Fruit fly (Drosophila melanogaster) whole organism, embryonic: ENCODE measurements around the gene CG3040.

Source experiments
- Ada2b ChIP-seq: fragments of 200-800 bp; sonication (Bioruptor generic); IDR thresholded peaks from 2 replicates; pipeline ENCODE4 v1.3.6; 2022; ENCODE audit warnings: missing biosample characterization, missing genetic modification characterization
- Adf1 ChIP-seq: fragments of 200-800 bp; sonication (Bioruptor generic); IDR thresholded peaks from 2 replicates; pipeline ENCODE4 v1.3.6; 2022; ENCODE audit warnings: missing biosample characterization, missing genetic modification characterization
- Aef1 ChIP-seq: fragments of 200-800 bp; sonication (Bioruptor generic); IDR thresholded peaks from 3 replicates; pipeline ENCODE4 v1.3.6; 2022; ENCODE audit warnings: missing biosample characterization, missing genetic modification characterization
- BEAF-32 ChIP-seq: fragments of 200-800 bp; sonication (Bioruptor generic); optimal IDR thresholded peaks from 3 replicates; lab custom pipeline; 2017; ENCODE audit warnings: missing biosample characterization, missing genetic modification characterization, mild to moderate bottlenecking, moderate library complexity, missing genetic modification reagents
- BtbVII ChIP-seq: fragments of 200-800 bp; sonication (Bioruptor generic); optimal IDR thresholded peaks from 3 replicates; lab custom pipeline; 2017; ENCODE audit warnings: missing biosample characterization, mild to moderate bottlenecking, missing genetic modification characterization
- C15 ChIP-seq: fragments of 200-800 bp; sonication (Bioruptor generic); IDR thresholded peaks from 3 replicates; pipeline ENCODE4 v1.3.6; 2022; ENCODE audit warnings: missing biosample characterization, missing genetic modification characterization
- CG10267 ChIP-seq: fragments of 200-800 bp; sonication (Bioruptor generic); optimal IDR thresholded peaks from 2 replicates; lab custom pipeline; 2018; ENCODE audit warnings: missing biosample characterization, mild to moderate bottlenecking, missing genetic modification characterization, moderate library complexity
- CG10274 ChIP-seq: fragments of 200-800 bp; sonication (Bioruptor generic); optimal IDR thresholded peaks from 3 replicates; lab custom pipeline; 2017; ENCODE audit warnings: missing biosample characterization, mild to moderate bottlenecking, missing genetic modification characterization
- CG11247 ChIP-seq: fragments of 200-800 bp; sonication (Bioruptor generic); IDR thresholded peaks from 2 replicates; pipeline ENCODE4 v1.3.6; 2022; ENCODE audit warnings: missing biosample characterization, missing genetic modification characterization
- CG13287 ChIP-seq: fragments of 200-800 bp; sonication (Bioruptor generic); IDR thresholded peaks from 2 replicates; pipeline ENCODE4 v1.3.6; 2022; ENCODE audit warnings: missing biosample characterization, missing genetic modification characterization; ENCODE audit not compliant: partially characterized antibody
- CG14014 ChIP-seq: fragments of 200-800 bp; sonication (Bioruptor generic); IDR thresholded peaks from 2 replicates; pipeline ENCODE4 v1.3.6; 2022; ENCODE audit warnings: missing biosample characterization, missing genetic modification characterization
- CG14667 ChIP-seq: fragments of 200-800 bp; sonication (Bioruptor generic); IDR thresholded peaks from 2 replicates; pipeline ENCODE4 v1.3.6; 2022; ENCODE audit warnings: missing biosample characterization, missing genetic modification characterization
- CG17829 ChIP-seq: fragments of 200-800 bp; optimal IDR thresholded peaks from 2 replicates; lab custom pipeline; 2019; ENCODE audit warnings: missing biosample characterization, mild to moderate bottlenecking, missing genetic modification characterization, moderate library complexity
- CG2120 ChIP-seq: fragments of 200-800 bp; sonication (Bioruptor generic); optimal IDR thresholded peaks from 3 replicates; lab custom pipeline; 2016; ENCODE audit warnings: missing biosample characterization, missing genetic modification characterization
- CG30403 ChIP-seq: fragments of 200-800 bp; sonication (Bioruptor generic); optimal IDR thresholded peaks from 3 replicates; lab custom pipeline; 2016; ENCODE audit warnings: missing biosample characterization, missing genetic modification characterization
- CG32767 ChIP-seq: fragments of 200-800 bp; sonication (Bioruptor generic); IDR thresholded peaks from 2 replicates; pipeline ENCODE4 v1.3.6; 2022; ENCODE audit warnings: missing biosample characterization, missing genetic modification characterization
- CG4360 ChIP-seq: fragments of 200-800 bp; sonication (Bioruptor generic); IDR thresholded peaks from 2 replicates; pipeline ENCODE4 v1.3.6; 2022; ENCODE audit warnings: missing biosample characterization, missing genetic modification characterization
- CG5180 ChIP-seq: fragments of 200-800 bp; sonication (Bioruptor generic); optimal IDR thresholded peaks from 3 replicates; lab custom pipeline; 2017; ENCODE audit warnings: missing biosample characterization, missing genetic modification characterization, mild to moderate bottlenecking, moderate library complexity, missing genetic modification reagents
- Dll ChIP-seq: fragments of 200-800 bp; sonication (Bioruptor generic); IDR thresholded peaks from 4 replicates; pipeline ENCODE4 v1.3.6; 2022; ENCODE audit warnings: missing biosample characterization, missing genetic modification characterization; ENCODE audit not compliant: partially characterized antibody
- Doc3 ChIP-seq: fragments of 200-800 bp; sonication (Bioruptor generic); IDR thresholded peaks from 3 replicates; pipeline ENCODE4 v1.3.6; 2022; ENCODE audit warnings: missing biosample characterization, missing genetic modification characterization; ENCODE audit not compliant: partially characterized antibody
- E2f1 ChIP-seq: fragments of 200-800 bp; sonication (Bioruptor generic); IDR thresholded peaks from 2 replicates; pipeline ENCODE4 v1.3.6; 2022; ENCODE audit warnings: missing biosample characterization, missing genetic modification characterization
- ERR ChIP-seq: fragments of 200-800 bp; sonication (Bioruptor generic); optimal IDR thresholded peaks from 2 replicates; lab custom pipeline; 2016; ENCODE audit warnings: missing biosample characterization, missing genetic modification characterization
- Hr3 ChIP-seq: fragments of 200-800 bp; sonication (Bioruptor generic); optimal IDR thresholded peaks from 3 replicates; lab custom pipeline; 2016; ENCODE audit warnings: missing biosample characterization, missing genetic modification characterization
- Mad ChIP-seq: fragments of 200-800 bp; sonication (Bioruptor generic); optimal IDR thresholded peaks from 2 replicates; lab custom pipeline; 2016; ENCODE audit warnings: missing biosample characterization, missing genetic modification characterization
- NC2α ChIP-seq: fragments of 200-800 bp; sonication (Bioruptor generic); optimal IDR thresholded peaks from 2 replicates; lab custom pipeline; 2016; ENCODE audit warnings: missing biosample characterization, missing genetic modification characterization
- NfI ChIP-seq: fragments of 200-800 bp; sonication (Bioruptor generic); optimal IDR thresholded peaks from 3 replicates; lab custom pipeline; 2018; ENCODE audit warnings: missing biosample characterization, mild to moderate bottlenecking, missing genetic modification characterization, moderate library complexity
- Ravus ChIP-seq: fragments of 200-800 bp; sonication (Bioruptor generic); IDR thresholded peaks from 2 replicates; pipeline ENCODE4 v1.3.6; 2022; ENCODE audit warnings: missing biosample characterization, missing genetic modification characterization
- Sox102F ChIP-seq: fragments of 200-800 bp; sonication (Bioruptor generic); optimal IDR thresholded peaks from 2 replicates; lab custom pipeline; 2018; ENCODE audit warnings: missing biosample characterization, mild to moderate bottlenecking, missing genetic modification characterization, moderate library complexity
- Stat92E ChIP-seq, 3 experiments: fragments of >200 bp in 2 of 3; fragments of 200-800 bp in 1 of 3; sonication (Bioruptor generic) in 1 of 3; optimal IDR thresholded peaks; 2 replicates each; lab custom pipeline; 2017 to 2019; ENCODE audit warnings: missing biosample characterization in 3 of 3, missing genetic modification characterization in 3 of 3, mild to moderate bottlenecking in 1 of 3, moderate library complexity in 1 of 3
- Taf1 ChIP-seq: fragments of 200-800 bp; sonication (Bioruptor generic); IDR thresholded peaks from 2 replicates; pipeline ENCODE4 v1.3.6; 2022; ENCODE audit warnings: missing biosample characterization, missing genetic modification characterization
- Usf ChIP-seq: fragments of 200-800 bp; sonication (Bioruptor generic); optimal IDR thresholded peaks from 2 replicates; lab custom pipeline; 2017; ENCODE audit warnings: missing genotype, missing biosample characterization, missing genetic modification characterization
- al ChIP-seq: fragments of 200-800 bp; sonication (Bioruptor generic); IDR thresholded peaks from 2 replicates; pipeline ENCODE4 v1.3.6; 2022; ENCODE audit warnings: missing biosample characterization, missing genetic modification characterization
- bab2 ChIP-seq: fragments of 200-800 bp; sonication (Bioruptor generic); optimal IDR thresholded peaks from 2 replicates; lab custom pipeline; 2016; ENCODE audit warnings: missing biosample characterization, missing genetic modification characterization
- bcd ChIP-seq: fragments of 200-800 bp; sonication (Bioruptor generic); optimal IDR thresholded peaks from 2 replicates; lab custom pipeline; 2017; ENCODE audit warnings: missing biosample characterization, mild to moderate bottlenecking, missing genetic modification characterization
- br ChIP-seq: fragments of >200 bp; optimal IDR thresholded peaks from 2 replicates; lab custom pipeline; 2017
- btn ChIP-seq: fragments of 200-800 bp; sonication (Bioruptor generic); optimal IDR thresholded peaks from 2 replicates; lab custom pipeline; 2016; ENCODE audit warnings: missing biosample characterization, missing genetic modification characterization
- eyg ChIP-seq: fragments of 200-800 bp; sonication (Bioruptor generic); optimal IDR thresholded peaks from 3 replicates; lab custom pipeline; 2016; ENCODE audit warnings: missing biosample characterization, missing genetic modification characterization
- gem ChIP-seq: fragments of 200-800 bp; sonication (Bioruptor generic); optimal IDR thresholded peaks from 2 replicates; lab custom pipeline; 2019; ENCODE audit warnings: missing biosample characterization, mild to moderate bottlenecking, missing genetic modification characterization, moderate library complexity
- grau ChIP-seq: fragments of 200-800 bp; optimal IDR thresholded peaks from 3 replicates; lab custom pipeline; 2019; ENCODE audit warnings: missing biosample characterization, mild to moderate bottlenecking, missing genetic modification characterization, moderate library complexity
- h ChIP-seq: fragments of >200 bp; optimal IDR thresholded peaks from 2 replicates; lab custom pipeline; 2017
- pnt ChIP-seq: fragments of 200-800 bp; sonication (Bioruptor generic); optimal IDR thresholded peaks from 3 replicates; lab custom pipeline; 2016; ENCODE audit warnings: missing biosample characterization, missing genetic modification characterization
- shn ChIP-seq: fragments of 200-800 bp; sonication (Bioruptor generic); optimal IDR thresholded peaks from 3 replicates; lab custom pipeline; 2016; ENCODE audit warnings: missing biosample characterization, missing genetic modification characterization
- sqz ChIP-seq: fragments of 200-800 bp; sonication (Bioruptor generic); optimal IDR thresholded peaks from 3 replicates; lab custom pipeline; 2018; ENCODE audit warnings: missing biosample characterization, mild to moderate bottlenecking, missing genetic modification characterization
- tin ChIP-seq: fragments of 200-800 bp; sonication (Bioruptor generic); optimal IDR thresholded peaks from 3 replicates; lab custom pipeline; 2016; ENCODE audit warnings: missing biosample characterization, missing genetic modification characterization
- ttk ChIP-seq: fragments of 200-800 bp; sonication (Bioruptor generic); IDR thresholded peaks from 2 replicates; pipeline ENCODE4 v2.1.2; 2022; ENCODE audit warnings: missing biosample characterization, missing genetic modification characterization
- twi ChIP-seq: fragments of 200-800 bp; optimal IDR thresholded peaks from 2 replicates; lab custom pipeline; 2019; ENCODE audit warnings: missing biosample characterization, mild to moderate bottlenecking, missing genetic modification characterization, moderate library complexity
- unc-4 ChIP-seq: fragments of 200-800 bp; sonication (Bioruptor generic); IDR thresholded peaks from 2 replicates; pipeline ENCODE4 v1.3.6; 2022; ENCODE audit warnings: missing biosample characterization, missing genetic modification characterization; ENCODE audit not compliant: partially characterized antibody
- vfl ChIP-seq: fragments of 200-800 bp; sonication (Bioruptor generic); optimal IDR thresholded peaks from 2 replicates; lab custom pipeline; 2016; ENCODE audit warnings: missing biosample characterization, missing genetic modification characterization
- z ChIP-seq: fragments of 200-800 bp; sonication (Bioruptor generic); IDR thresholded peaks from 3 replicates; pipeline ENCODE4 v1.3.6; 2022; ENCODE audit warnings: missing biosample characterization, missing genetic modification characterization

The CG3040 gene

dm6 chrX:7013320-7014214, 40.4 kb upstream of the CG3040 start, which contains the start of the genes CG3032 and CG4593 (continued):
- TF ChIP-seq twi (peak; percentile 29), Doc3 (GFP tag; lab: Robert Waterston, UW) (no peak), CG30403 (peak; percentile 87), CG14014 (GFP tag; lab: Robert Waterston, UW) (peak; percentile 89), Ada2b (peak; percentile 88), tin (GFP tag; lab: Kevin White, UChicago) (peak; percentile 72), bab2 (GFP tag; lab: Kevin White, UChicago) (peak; percentile 80), NfI (GFP tag; lab: Kevin White, UChicago) (peak; percentile 80), Stat92E (GFP tag; optimal IDR thresholded peaks at IDR 0.05; lab: Kevin White, UChicago) (peak in 1 of 3 experiments; percentile 32), CG5180 (GFP tag; lab: Kevin White, UChicago) (no peak), CG13287 (GFP tag; lab: Robert Waterston, UW) (peak; percentile 23; the same call in 1 of the 2 replicates), Ravus (GFP tag; lab: Robert Waterston, UW) (peak; percentile 77), BEAF-32 (peak; percentile 57), vfl (GFP tag; lab: Kevin White, UChicago) (peak; percentile 56), Mad (GFP tag; lab: Kevin White, UChicago) (peak; percentile 66), E2f1 (GFP tag; lab: Robert Waterston, UW) (peak; percentile 90), ttk (GFP tag; lab: Robert Waterston, UW) (peak; percentile 80), CG2120 (GFP tag; lab: Kevin White, UChicago) (peak; percentile 94), Dll (no peak), btn (no peak), h (lab: Kevin White, UChicago) (no peak), CG14667 (GFP tag; lab: Robert Waterston, UW) (peak; percentile 81), br (lab: Kevin White, UChicago) (no peak), unc-4 (GFP tag; lab: Robert Waterston, UW) (peak; percentile 21; the same call in 1 of the 2 replicates), C15 (peak; percentile 73; the same call in 2 of the 3 replicates), eyg (peak; percentile 36), z (GFP tag; lab: Robert Waterston, UW) (no peak), Adf1 (GFP tag; lab: Robert Waterston, UW) (peak; percentile 57), sqz (GFP tag; lab: Kevin White, UChicago) (peak; percentile 20), NC2α (GFP tag; lab: Kevin White, UChicago) (no peak), CG11247 (GFP tag; lab: Robert Waterston, UW) (peak; percentile 87)

dm6 chrX:7011063-7011743, 38.0 kb upstream of the CG3040 start, which contains the start of the genes cm, sloth1 and sloth2:
Gene cm (minus strand): TSS chrX:7011145.
Gene sloth1 (plus strand): TSS chrX:7011357.
Gene sloth2 (plus strand): TSS chrX:7011357.
- TF ChIP-seq pnt (peak; percentile 83), Taf1 (GFP tag; lab: Robert Waterston, UW) (peak; percentile 75), Usf (GFP tag; lab: Kevin White, UChicago) (peak; percentile 52), grau (tag; lab: Kevin White, UChicago) (peak; percentile 86), CG17829 (tag; lab: Kevin White, UChicago) (peak; percentile 87), Aef1 (GFP tag; lab: Robert Waterston, UW) (peak; percentile 87), CG10274 (GFP tag; lab: Kevin White, UChicago) (peak; percentile 30), bcd (peak; percentile 76), Sox102F (GFP tag; lab: Kevin White, UChicago) (peak; percentile 86), br (lab: Kevin White, UChicago) (no peak), al (peak; percentile 90), gem (tag; lab: Kevin White, UChicago) (peak; percentile 93), shn (GFP tag; lab: Kevin White, UChicago) (peak; percentile 84), CG10267 (tag; lab: Kevin White, UChicago) (peak; percentile 77), CG30403 (peak; percentile 95), BtbVII (peak; percentile 40), CG4360 (GFP tag; lab: Robert Waterston, UW) (0 out of 2 replicates have a peak, but pooled peaks have one; percentile 24), CG32767 (GFP tag; lab: Robert Waterston, UW) (peak; percentile 70), Hr3 (GFP tag; lab: Kevin White, UChicago) (peak; percentile 90), ERR (GFP tag; lab: Kevin White, UChicago) (peak; percentile 64)
